Fruit fly (Drosophila melanogaster) whole organism, embryonic: ENCODE measurements around the gene ninaC.

Experiments used
- Awh ChIP-seq: fragments of 200-800 bp; sonication (Bioruptor generic); IDR thresholded peaks from 2 replicates; pipeline ENCODE4, ENCODE4 v1.3.6; 2022; ENCODE audit warnings: missing biosample characterization, missing genetic modification characterization
- BEAF-32 ChIP-seq: fragments of 200-800 bp; sonication (Bioruptor generic); optimal IDR thresholded peaks from 3 replicates; lab custom pipeline; 2017; ENCODE audit warnings: missing biosample characterization, missing genetic modification characterization, mild to moderate bottlenecking, moderate library complexity, missing genetic modification reagents
- C15 ChIP-seq: fragments of 200-800 bp; sonication (Bioruptor generic); IDR thresholded peaks from 3 replicates; pipeline ENCODE4 v1.3.6; 2022; ENCODE audit warnings: missing biosample characterization, missing genetic modification characterization
- CG10147 ChIP-seq: fragments of 200-800 bp; sonication (Bioruptor generic); optimal IDR thresholded peaks from 2 replicates; lab custom pipeline; 2019; ENCODE audit warnings: missing biosample characterization, mild to moderate bottlenecking, missing genetic modification characterization, moderate library complexity
- CG10366 ChIP-seq: fragments of 200-800 bp; sonication (Bioruptor generic); IDR thresholded peaks from 2 replicates; pipeline ENCODE4 v1.3.6; 2022; ENCODE audit warnings: missing biosample characterization, missing genetic modification characterization
- CG1233 ChIP-seq: fragments of 200-800 bp; sonication (Bioruptor generic); optimal IDR thresholded peaks from 4 replicates; lab custom pipeline; 2018; ENCODE audit warnings: missing biosample characterization, mild to moderate bottlenecking, missing genetic modification characterization
- CG14014 ChIP-seq: fragments of 200-800 bp; sonication (Bioruptor generic); IDR thresholded peaks from 2 replicates; pipeline ENCODE4 v1.3.6; 2022; ENCODE audit warnings: missing biosample characterization, missing genetic modification characterization
- CG15514 ChIP-seq: fragments of 200-800 bp; sonication (Bioruptor generic); optimal IDR thresholded peaks from 3 replicates; lab custom pipeline; 2017; ENCODE audit warnings: missing biosample characterization, missing genetic modification characterization, mild to moderate bottlenecking, moderate library complexity, missing genetic modification reagents
- CG17359 ChIP-seq: fragments of 200-800 bp; sonication (Bioruptor generic); optimal IDR thresholded peaks from 3 replicates; lab custom pipeline; 2018; ENCODE audit warnings: missing biosample characterization, mild to moderate bottlenecking, missing genetic modification characterization, moderate library complexity
- CG17385 ChIP-seq: fragments of 200-800 bp; sonication (Bioruptor generic); optimal IDR thresholded peaks from 3 replicates; lab custom pipeline; 2018; ENCODE audit warnings: missing biosample characterization, mild to moderate bottlenecking, missing genetic modification characterization
- CG18011 ChIP-seq: fragments of 200-800 bp; sonication (Bioruptor generic); optimal IDR thresholded peaks from 2 replicates; lab custom pipeline; 2017; ENCODE audit warnings: missing biosample characterization, missing genetic modification characterization, mild to moderate bottlenecking, moderate library complexity, missing genotype
- CG30403 ChIP-seq: fragments of 200-800 bp; sonication (Bioruptor generic); optimal IDR thresholded peaks from 3 replicates; lab custom pipeline; 2016; ENCODE audit warnings: missing biosample characterization, missing genetic modification characterization
- CG34422 ChIP-seq: fragments of 200-800 bp; sonication (Bioruptor generic); IDR thresholded peaks from 3 replicates; pipeline ENCODE4 v1.3.6; 2022; ENCODE audit warnings: missing biosample characterization, missing genetic modification characterization
- CG4360 ChIP-seq: fragments of 200-800 bp; sonication (Bioruptor generic); IDR thresholded peaks from 2 replicates; pipeline ENCODE4 v1.3.6; 2022; ENCODE audit warnings: missing biosample characterization, missing genetic modification characterization
- CG6791 ChIP-seq: fragments of 200-800 bp; sonication (Bioruptor generic); IDR thresholded peaks from 3 replicates; pipeline ENCODE4 v1.3.6; 2022; ENCODE audit warnings: missing biosample characterization, missing genetic modification characterization; ENCODE audit not compliant: partially characterized antibody
- CG7357 ChIP-seq: fragments of 200-800 bp; sonication (Bioruptor generic); IDR thresholded peaks from 3 replicates; pipeline ENCODE4 v1.3.6; 2022; ENCODE audit warnings: missing biosample characterization, missing genetic modification characterization
- CG7372 ChIP-seq: fragments of 200-800 bp; sonication (Bioruptor generic); IDR thresholded peaks from 2 replicates; pipeline ENCODE4 v1.3.6; 2022; ENCODE audit warnings: missing biosample characterization, missing genetic modification characterization
- CG8478 ChIP-seq: fragments of >200 bp; optimal IDR thresholded peaks from 2 replicates; lab custom pipeline; 2018
- CG9215 ChIP-seq: fragments of 200-800 bp; sonication (Bioruptor generic); IDR thresholded peaks from 2 replicates; pipeline ENCODE4 v1.3.6; 2022; ENCODE audit warnings: missing biosample characterization, missing genetic modification characterization
- CG9817 ChIP-seq: fragments of 200-800 bp; sonication (Bioruptor generic); optimal IDR thresholded peaks from 2 replicates; lab custom pipeline; 2018; ENCODE audit warnings: missing biosample characterization, mild to moderate bottlenecking, missing genetic modification characterization, moderate library complexity
- Dek ChIP-seq: fragments of 200-800 bp; sonication (Bioruptor generic); optimal IDR thresholded peaks from 3 replicates; lab custom pipeline; 2019; ENCODE audit warnings: missing biosample characterization, mild to moderate bottlenecking, missing genetic modification characterization, moderate library complexity
- Dll ChIP-seq: fragments of 200-800 bp; sonication (Bioruptor generic); IDR thresholded peaks from 4 replicates; pipeline ENCODE4 v1.3.6; 2022; ENCODE audit warnings: missing biosample characterization, missing genetic modification characterization; ENCODE audit not compliant: partially characterized antibody
- Elba2 ChIP-seq: fragments of 200-800 bp; sonication (Bioruptor generic); optimal IDR thresholded peaks from 3 replicates; lab custom pipeline; 2016; ENCODE audit warnings: missing biosample characterization, missing genetic modification characterization
- HHEX ChIP-seq: fragments of 200-800 bp; sonication (Bioruptor generic); optimal IDR thresholded peaks from 3 replicates; lab custom pipeline; 2017; ENCODE audit warnings: missing biosample characterization, mild to moderate bottlenecking, missing genetic modification characterization, missing genetic modification reagents
- Hmr ChIP-seq: fragments of 200-800 bp; sonication (Bioruptor generic); optimal IDR thresholded peaks from 3 replicates; lab custom pipeline; 2017; ENCODE audit warnings: mild to moderate bottlenecking, missing biosample characterization, missing genetic modification reagents, missing genetic modification characterization
- Hr3 ChIP-seq: fragments of 200-800 bp; sonication (Bioruptor generic); optimal IDR thresholded peaks from 3 replicates; lab custom pipeline; 2016; ENCODE audit warnings: missing biosample characterization, missing genetic modification characterization
- Lhr ChIP-seq: fragments of 200-800 bp; sonication (Bioruptor generic); optimal IDR thresholded peaks from 3 replicates; lab custom pipeline; 2017; ENCODE audit warnings: mild to moderate bottlenecking, missing biosample characterization, missing genetic modification reagents, missing genetic modification characterization
- Lim3 ChIP-seq: fragments of 200-800 bp; sonication (Bioruptor generic); IDR thresholded peaks from 2 replicates; pipeline ENCODE4 v1.3.6; 2022; ENCODE audit warnings: missing biosample characterization, missing genetic modification characterization
- NK7.1 ChIP-seq: fragments of 200-800 bp; sonication (Bioruptor generic); optimal IDR thresholded peaks from 3 replicates; lab custom pipeline; 2016; ENCODE audit warnings: missing biosample characterization, missing genetic modification characterization
- Nf-YA ChIP-seq: fragments of 200-800 bp; sonication (Bioruptor generic); IDR thresholded peaks from 2 replicates; pipeline ENCODE4 v1.3.6; 2022; ENCODE audit warnings: missing biosample characterization, missing genetic modification characterization
- Nf-YB ChIP-seq: fragments of 200-800 bp; sonication (Bioruptor generic); optimal IDR thresholded peaks from 3 replicates; lab custom pipeline; 2019; ENCODE audit warnings: missing biosample characterization, mild to moderate bottlenecking, missing genetic modification characterization, moderate library complexity
- Oli ChIP-seq: fragments of 200-800 bp; sonication (Bioruptor generic); optimal IDR thresholded peaks from 2 replicates; lab custom pipeline; 2018; ENCODE audit warnings: missing biosample characterization, mild to moderate bottlenecking, missing genetic modification characterization, moderate library complexity
- Spps ChIP-seq: fragments of 200-800 bp; sonication (Bioruptor generic); optimal IDR thresholded peaks from 2 replicates; lab custom pipeline; 2018; ENCODE audit warnings: missing biosample characterization, mild to moderate bottlenecking, missing genetic modification characterization
- TFAM ChIP-seq: fragments of 200-800 bp; sonication (Bioruptor generic); optimal IDR thresholded peaks from 2 replicates; lab custom pipeline; 2017; ENCODE audit warnings: missing biosample characterization, missing genetic modification characterization, inconsistent platforms
- Vsx1 ChIP-seq: fragments of 200-800 bp; sonication (Bioruptor generic); optimal IDR thresholded peaks from 2 replicates; lab custom pipeline; 2017; ENCODE audit warnings: missing biosample characterization, mild to moderate bottlenecking, missing genetic modification characterization, missing genetic modification reagents
- Xrp1 ChIP-seq: fragments of 200-800 bp; sonication (Bioruptor generic); IDR thresholded peaks from 2 replicates; pipeline ENCODE4 v1.3.6; 2022; ENCODE audit warnings: missing biosample characterization, missing genetic modification characterization
- abd-A ChIP-seq: fragments of 200-800 bp; sonication (Bioruptor generic); optimal IDR thresholded peaks from 3 replicates; lab custom pipeline; 2019; ENCODE audit warnings: missing biosample characterization, mild to moderate bottlenecking, missing genetic modification characterization, moderate library complexity
- bowl ChIP-seq: fragments of 200-800 bp; sonication (Bioruptor generic); IDR thresholded peaks from 2 replicates; pipeline ENCODE4 v1.3.6; 2022; ENCODE audit warnings: missing biosample characterization, missing genetic modification characterization
- br ChIP-seq: fragments of >200 bp; optimal IDR thresholded peaks from 2 replicates; lab custom pipeline; 2017
- da ChIP-seq: fragments of 200-800 bp; sonication (Bioruptor generic); optimal IDR thresholded peaks from 2 replicates; lab custom pipeline; 2016; ENCODE audit warnings: missing biosample characterization, missing genetic modification characterization
- dmrt99B ChIP-seq: fragments of 200-800 bp; sonication (Bioruptor generic); optimal IDR thresholded peaks from 2 replicates; lab custom pipeline; 2018; ENCODE audit warnings: missing biosample characterization, mild to moderate bottlenecking, missing genetic modification characterization, moderate library complexity
- fd64A ChIP-seq: fragments of 200-800 bp; sonication (Bioruptor generic); optimal IDR thresholded peaks from 3 replicates; lab custom pipeline; 2018; ENCODE audit warnings: missing biosample characterization, mild to moderate bottlenecking, missing genetic modification characterization
- fu2 ChIP-seq: fragments of 200-800 bp; sonication (Bioruptor generic); optimal IDR thresholded peaks from 2 replicates; lab custom pipeline; 2016; ENCODE audit warnings: missing biosample characterization, missing genetic modification characterization
- kah ChIP-seq: fragments of 200-800 bp; sonication (Bioruptor generic); optimal IDR thresholded peaks from 2 replicates; lab custom pipeline; 2018; ENCODE audit warnings: missing biosample characterization, mild to moderate bottlenecking, missing genetic modification characterization
- luna ChIP-seq: fragments of 200-800 bp; sonication (Bioruptor generic); optimal IDR thresholded peaks from 2 replicates; lab custom pipeline; 2016; ENCODE audit warnings: missing biosample characterization, missing genetic modification characterization
- prd ChIP-seq, 3 experiments: fragments of >200 bp in 2 of 3; fragments of 200-800 bp in 1 of 3; sonication (Bioruptor generic) in 1 of 3; optimal IDR thresholded peaks in 2 of 3; IDR thresholded peaks in 1 of 3; 2 replicates in 2 of 3; 3 replicates in 1 of 3; pipeline versions ENCODE4 v1.3.6 to Lab custom; 2017 to 2022; ENCODE audit warnings: missing biosample characterization in 1 of 3, missing genetic modification characterization in 1 of 3
- run ChIP-seq: fragments of 200-800 bp; sonication (Bioruptor generic); optimal IDR thresholded peaks from 3 replicates; lab custom pipeline; 2018; ENCODE audit warnings: missing biosample characterization, mild to moderate bottlenecking, missing genetic modification characterization
- trem ChIP-seq: fragments of 200-800 bp; optimal IDR thresholded peaks from 3 replicates; lab custom pipeline; 2019; ENCODE audit warnings: missing biosample characterization, mild to moderate bottlenecking, missing genetic modification characterization, moderate library complexity
- yki ChIP-seq: fragments of >200 bp; optimal IDR thresholded peaks from 3 replicates; lab custom pipeline; 2018

ninaC gene

dm6 chr2L:7426326-7427066, 49.0 kb downstream of the ninaC start, which contains the start of gene muc (continued):
- peak; percentile 95 for TF ChIP-seq CG7357 (GFP tag; lab: Robert Waterston, UW)
- peak; percentile 17 for TF ChIP-seq Oli (tag; lab: Kevin White, UChicago)
- peak; percentile 70 for TF ChIP-seq CG30403
- TF ChIP-seq CG9215 (GFP tag; lab: Robert Waterston, UW), result 0 out of 2 replicates have a peak, but pooled peaks have one; percentile 24
- peak; percentile 36 for TF ChIP-seq CG17385 (GFP tag; lab: Kevin White, UChicago)
- TF ChIP-seq CG10366 (GFP tag; lab: Robert Waterston, UW), result peak; percentile 29; the same call in 1 of the 2 replicates
- TF ChIP-seq Spps (tag; lab: Kevin White, UChicago), result no peak
- no peak for TF ChIP-seq Lim3 (GFP tag; lab: Robert Waterston, UW)
- TF ChIP-seq Dek (tag; lab: Kevin White, UChicago), result peak; percentile 54
- TF ChIP-seq CG10147 (GFP tag; lab: Kevin White, UChicago), result peak; percentile 11
- TF ChIP-seq CG34422 (GFP tag; lab: Robert Waterston, UW), result peak; percentile 8; the same call in 1 of the 3 replicates
- no peak for TF ChIP-seq da
- peak; percentile 42 for TF ChIP-seq CG15514 (GFP tag; lab: Kevin White, UChicago)
- TF ChIP-seq bowl (GFP tag; lab: Robert Waterston, UW), result no peak
- TF ChIP-seq Nf-YB (GFP tag; lab: Kevin White, UChicago), result no peak
- TF ChIP-seq CG18011 (GFP tag; lab: Kevin White, UChicago), result no peak
- TF ChIP-seq NK7.1 (GFP tag; lab: Kevin White, UChicago), result no peak
- 0 out of 2 replicates have a peak, but pooled peaks have one; percentile 18 for TF ChIP-seq CG7372
- TF ChIP-seq kah (GFP tag; lab: Kevin White, UChicago), result peak; percentile 80
- TF ChIP-seq CG6791 (GFP tag; lab: Robert Waterston, UW), result peak; percentile 74
- TF ChIP-seq Awh (GFP tag; lab: Robert Waterston, UW), result no peak
- no peak for TF ChIP-seq Nf-YA (GFP tag; lab: Robert Waterston, UW)
- no peak for TF ChIP-seq CG8478 (lab: Kevin White, UChicago)
- no peak for TF ChIP-seq TFAM (GFP tag; lab: Kevin White, UChicago)
- peak; percentile 86 for TF ChIP-seq BEAF-32
- TF ChIP-seq CG4360 (GFP tag; lab: Robert Waterston, UW), result no peak
- TF ChIP-seq fd64A, result no peak
- TF ChIP-seq Dll (GFP tag; lab: Robert Waterston, UW), result peak; percentile 75
- peak; percentile 49 for TF ChIP-seq trem
- no peak for TF ChIP-seq yki (lab: Kevin White, UChicago)
- no peak for TF ChIP-seq run
- TF ChIP-seq Hr3 (GFP tag; lab: Kevin White, UChicago), result peak; percentile 34
- no peak for TF ChIP-seq C15
- no peak for TF ChIP-seq Vsx1
- peak; percentile 47 for TF ChIP-seq CG9817
- peak; percentile 31 for TF ChIP-seq dmrt99B (tag; lab: Kevin White, UChicago)
- peak; percentile 53 for TF ChIP-seq abd-A (tag; lab: Kevin White, UChicago)
- TF ChIP-seq CG14014 (GFP tag; lab: Robert Waterston, UW), result 0 out of 2 replicates have a peak, but pooled peaks have one; percentile 14
- TF ChIP-seq fu2 (GFP tag; lab: Kevin White, UChicago), result peak; percentile 20
- peak; percentile 41 for TF ChIP-seq CG17359 (tag; lab: Kevin White, UChicago)
- peak; percentile 77 for TF ChIP-seq Hmr (GFP tag; lab: Kevin White, UChicago)
- no peak for TF ChIP-seq HHEX (GFP tag; lab: Kevin White, UChicago)
- no peak for TF ChIP-seq br (lab: Kevin White, UChicago)
- TF ChIP-seq Elba2, result peak; percentile 92
- TF ChIP-seq Xrp1 (GFP tag; lab: Robert Waterston, UW), result peak; percentile 41; the same call in 1 of the 2 replicates
- TF ChIP-seq prd (optimal IDR thresholded peaks at IDR 0.05; lab: Kevin White, UChicago), result no peak
- TF ChIP-seq prd (GFP tag; IDR thresholded peaks at IDR 0.05; lab: Robert Waterston, UW), result 0 out of 3 replicates have a peak, but pooled peaks have one; percentile 19
- TF ChIP-seq luna, result no peak
- TF ChIP-seq Lhr, result peak; percentile 90
- TF ChIP-seq CG1233 (GFP tag; lab: Kevin White, UChicago), result no peak
